Fruit fly (Drosophila melanogaster) whole organism, embryonic: ENCODE measurements around the gene Tob.
A peak's percentile ranks its signal among the peaks of the same experiment; 100 is the strongest.

Source experiments
- Atf-2 ChIP-seq: fragments of 200-800 bp; sonication (Bioruptor generic); optimal IDR thresholded peaks from 2 replicates; lab custom pipeline; 2016; ENCODE audit warnings: missing biosample characterization, missing genetic modification characterization
- B-H2 ChIP-seq: fragments of 200-800 bp; sonication (Bioruptor generic); optimal IDR thresholded peaks from 2 replicates; lab custom pipeline; 2018; ENCODE audit warnings: missing biosample characterization, mild to moderate bottlenecking, missing genetic modification characterization
- Blimp-1 ChIP-seq: fragments of 200-800 bp; sonication (Bioruptor generic); optimal IDR thresholded peaks from 3 replicates; lab custom pipeline; 2018; ENCODE audit warnings: missing biosample characterization, missing genetic modification characterization, mild to moderate bottlenecking, moderate library complexity, missing genetic modification reagents
- CG10462 ChIP-seq: fragments of 200-800 bp; sonication (Bioruptor generic); optimal IDR thresholded peaks from 2 replicates; lab custom pipeline; 2016; ENCODE audit warnings: missing biosample characterization, missing genetic modification characterization
- CG10959 ChIP-seq: fragments of 200-800 bp; sonication (Bioruptor generic); IDR thresholded peaks from 2 replicates; pipeline ENCODE4 v1.3.6; 2022; ENCODE audit warnings: missing biosample characterization, missing genetic modification characterization
- CG10979 ChIP-seq: fragments of 200-800 bp; sonication (Bioruptor generic); optimal IDR thresholded peaks from 2 replicates; lab custom pipeline; 2018; ENCODE audit warnings: missing biosample characterization, mild to moderate bottlenecking, missing genetic modification characterization, moderate library complexity
- CG11093 ChIP-seq: fragments of 200-800 bp; sonication (Bioruptor generic); IDR thresholded peaks from 3 replicates; pipeline ENCODE4 v1.3.6; 2022; ENCODE audit warnings: missing biosample characterization, missing genetic modification characterization
- CG12659 ChIP-seq: fragments of 200-800 bp; sonication (Bioruptor generic); optimal IDR thresholded peaks from 3 replicates; lab custom pipeline; 2017; ENCODE audit warnings: mild to moderate bottlenecking, missing biosample characterization, missing genetic modification reagents, missing genetic modification characterization
- CG1603 ChIP-seq: fragments of 200-800 bp; sonication (Bioruptor generic); optimal IDR thresholded peaks from 2 replicates; lab custom pipeline; 2019; ENCODE audit warnings: missing biosample characterization, mild to moderate bottlenecking, missing genetic modification characterization, moderate library complexity
- CG16863 ChIP-seq: fragments of 200-800 bp; sonication (Bioruptor generic); optimal IDR thresholded peaks from 3 replicates; lab custom pipeline; 2016; ENCODE audit warnings: missing biosample characterization, missing genetic modification characterization
- CG17186 ChIP-seq: fragments of 200-800 bp; sonication (Bioruptor generic); optimal IDR thresholded peaks from 3 replicates; lab custom pipeline; 2017; ENCODE audit warnings: missing biosample characterization, missing genetic modification reagents, missing genetic modification characterization
- CG18619 ChIP-seq: fragments of 200-800 bp; sonication (Bioruptor generic); optimal IDR thresholded peaks from 3 replicates; lab custom pipeline; 2017; ENCODE audit warnings: missing biosample characterization, mild to moderate bottlenecking, missing genetic modification characterization
- CG7839 ChIP-seq: fragments of 200-800 bp; sonication (Bioruptor generic); optimal IDR thresholded peaks from 3 replicates; lab custom pipeline; 2018; ENCODE audit warnings: missing biosample characterization, mild to moderate bottlenecking, missing genetic modification characterization, moderate library complexity
- Camta ChIP-seq: fragments of 200-800 bp; sonication (Bioruptor generic); optimal IDR thresholded peaks from 2 replicates; lab custom pipeline; 2016; ENCODE audit warnings: missing biosample characterization, missing genetic modification characterization
- Deaf1 ChIP-seq: fragments of 200-800 bp; optimal IDR thresholded peaks from 3 replicates; lab custom pipeline; 2019; ENCODE audit warnings: missing biosample characterization, mild to moderate bottlenecking, missing genetic modification characterization, moderate library complexity
- Doc3 ChIP-seq: fragments of 200-800 bp; sonication (Bioruptor generic); IDR thresholded peaks from 3 replicates; pipeline ENCODE4 v1.3.6; 2022; ENCODE audit warnings: missing biosample characterization, missing genetic modification characterization; ENCODE audit not compliant: partially characterized antibody
- Ets97D ChIP-seq: fragments of 200-800 bp; sonication (Bioruptor generic); optimal IDR thresholded peaks from 3 replicates; lab custom pipeline; 2016; ENCODE audit warnings: missing biosample characterization, missing genetic modification characterization
- Fer1 ChIP-seq: fragments of 200-800 bp; sonication (Bioruptor generic); optimal IDR thresholded peaks from 2 replicates; lab custom pipeline; 2017; ENCODE audit warnings: missing biosample characterization, mild to moderate bottlenecking, missing genetic modification characterization
- Nf-YC ChIP-seq: fragments of 200-800 bp; optimal IDR thresholded peaks from 3 replicates; lab custom pipeline; 2019; ENCODE audit warnings: missing biosample characterization, mild to moderate bottlenecking, missing genetic modification characterization, moderate library complexity
- Sin3A ChIP-seq: fragments of >200 bp; optimal IDR thresholded peaks from 2 replicates; lab custom pipeline; 2018
- Sox100B ChIP-seq: fragments of 200-800 bp; sonication (Bioruptor generic); optimal IDR thresholded peaks from 3 replicates; lab custom pipeline; 2018; ENCODE audit warnings: missing biosample characterization, mild to moderate bottlenecking, missing genetic modification characterization
- Trl ChIP-seq, 3 experiments: fragments of >200 bp in 2 of 3; fragments of 200-800 bp in 1 of 3; sonication (Bioruptor generic) in 1 of 3; optimal IDR thresholded peaks; 2 replicates in 1 of 3; 3 replicates in 2 of 3; lab custom pipeline; 2016 to 2017; ENCODE audit warnings: missing biosample characterization in 1 of 3, missing genetic modification characterization in 1 of 3
- abd-A ChIP-seq: fragments of 200-800 bp; sonication (Bioruptor generic); optimal IDR thresholded peaks from 3 replicates; lab custom pipeline; 2019; ENCODE audit warnings: missing biosample characterization, mild to moderate bottlenecking, missing genetic modification characterization, moderate library complexity
- amos ChIP-seq: fragments of 200-800 bp; sonication (Bioruptor generic); IDR thresholded peaks from 2 replicates; pipeline ENCODE4 v1.3.6; 2022; ENCODE audit warnings: missing biosample characterization, missing genetic modification characterization; ENCODE audit not compliant: partially characterized antibody
- cas ChIP-seq: fragments of 200-800 bp; sonication (Bioruptor generic); IDR thresholded peaks from 2 replicates; pipeline ENCODE4 v1.3.6; 2022; ENCODE audit warnings: missing biosample characterization, missing genetic modification characterization
- cg ChIP-seq: fragments of 200-800 bp; sonication (Bioruptor generic); optimal IDR thresholded peaks from 3 replicates; lab custom pipeline; 2019; ENCODE audit warnings: missing biosample characterization, mild to moderate bottlenecking, missing genetic modification characterization, moderate library complexity
- chinmo ChIP-seq: fragments of 200-800 bp; sonication (Bioruptor generic); IDR thresholded peaks from 4 replicates; pipeline ENCODE4 v1.3.6; 2022; ENCODE audit warnings: missing biosample characterization, missing genetic modification characterization; ENCODE audit not compliant: partially characterized antibody
- ci ChIP-seq: fragments of 200-800 bp; sonication (Bioruptor generic); IDR thresholded peaks from 3 replicates; pipeline ENCODE4 v1.3.6; 2022; ENCODE audit warnings: missing biosample characterization, missing genetic modification characterization
- da ChIP-seq: fragments of 200-800 bp; sonication (Bioruptor generic); optimal IDR thresholded peaks from 2 replicates; lab custom pipeline; 2016; ENCODE audit warnings: missing biosample characterization, missing genetic modification characterization
- dan ChIP-seq: fragments of 200-800 bp; sonication (Bioruptor generic); IDR thresholded peaks from 2 replicates; pipeline ENCODE4 v1.3.6; 2022; ENCODE audit warnings: missing biosample characterization, missing genetic modification characterization
- ewg ChIP-seq: fragments of 200-800 bp; sonication (Bioruptor generic); optimal IDR thresholded peaks from 3 replicates; lab custom pipeline; 2017; ENCODE audit warnings: mild to moderate bottlenecking, missing biosample characterization, missing genetic modification reagents, missing genetic modification characterization
- fd96Cb ChIP-seq: fragments of 200-800 bp; sonication (Bioruptor generic); optimal IDR thresholded peaks from 2 replicates; lab custom pipeline; 2018; ENCODE audit warnings: missing biosample characterization, mild to moderate bottlenecking, missing genetic modification characterization, moderate library complexity
- gem ChIP-seq: fragments of 200-800 bp; sonication (Bioruptor generic); optimal IDR thresholded peaks from 2 replicates; lab custom pipeline; 2019; ENCODE audit warnings: missing biosample characterization, mild to moderate bottlenecking, missing genetic modification characterization, moderate library complexity
- grn ChIP-seq: fragments of 200-800 bp; sonication (Bioruptor generic); optimal IDR thresholded peaks from 3 replicates; lab custom pipeline; 2017; ENCODE audit warnings: missing biosample characterization, missing genetic modification characterization
- kni ChIP-seq: fragments of 200-800 bp; sonication (Bioruptor generic); optimal IDR thresholded peaks from 3 replicates; lab custom pipeline; 2017; ENCODE audit warnings: mild to moderate bottlenecking, missing biosample characterization, missing genetic modification reagents, missing genetic modification characterization
- lbe ChIP-seq: fragments of 200-800 bp; sonication (Bioruptor generic); optimal IDR thresholded peaks from 2 replicates; lab custom pipeline; 2016; ENCODE audit warnings: missing biosample characterization, mild to moderate bottlenecking, missing genetic modification characterization
- onecut ChIP-seq: fragments of 200-800 bp; sonication (Bioruptor generic); IDR thresholded peaks from 2 replicates; pipeline ENCODE4 v1.3.6; 2022; ENCODE audit warnings: missing biosample characterization, missing genetic modification characterization
- pho ChIP-seq: fragments of 200-800 bp; sonication (Bioruptor generic); optimal IDR thresholded peaks from 2 replicates; lab custom pipeline; 2016; ENCODE audit warnings: missing biosample characterization, missing genetic modification characterization
- pum ChIP-seq: fragments of 200-800 bp; sonication (Bioruptor generic); optimal IDR thresholded peaks from 2 replicates; lab custom pipeline; 2016; ENCODE audit warnings: missing biosample characterization, missing genetic modification characterization
- row ChIP-seq: fragments of 200-800 bp; sonication (Bioruptor generic); IDR thresholded peaks from 3 replicates; pipeline ENCODE4 v1.3.6; 2022; ENCODE audit warnings: missing biosample characterization, missing genetic modification characterization
- sens ChIP-seq: fragments of 200-800 bp; sonication (Bioruptor generic); peaks from one replicate; lab custom pipeline; 2016; ENCODE audit warnings: missing biosample characterization, missing genetic modification characterization
- tgo ChIP-seq: fragments of 200-800 bp; sonication (Bioruptor generic); IDR thresholded peaks from 3 replicates; pipeline ENCODE4 v1.3.6; 2022; ENCODE audit warnings: missing biosample characterization, missing genetic modification characterization
- tna ChIP-seq: fragments of 200-800 bp; sonication (Bioruptor generic); IDR thresholded peaks from 2 replicates; pipeline ENCODE4 v1.3.6; 2022; ENCODE audit warnings: missing biosample characterization, missing genetic modification characterization; ENCODE audit not compliant: partially characterized antibody
- ttk ChIP-seq: fragments of 200-800 bp; sonication (Bioruptor generic); IDR thresholded peaks from 2 replicates; pipeline ENCODE4 v2.1.2; 2022; ENCODE audit warnings: missing biosample characterization, missing genetic modification characterization
- wor ChIP-seq: fragments of 200-800 bp; sonication (Bioruptor generic); IDR thresholded peaks from 2 replicates; pipeline ENCODE4 v1.3.6; 2022; ENCODE audit warnings: missing biosample characterization, missing genetic modification characterization
- yki ChIP-seq: fragments of >200 bp; optimal IDR thresholded peaks from 3 replicates; lab custom pipeline; 2018
- zen ChIP-seq: fragments of 200-800 bp; sonication (Bioruptor generic); optimal IDR thresholded peaks from 3 replicates; lab custom pipeline; 2018; ENCODE audit warnings: missing biosample characterization, mild to moderate bottlenecking, missing genetic modification characterization, moderate library complexity

Tob gene

DNA sequence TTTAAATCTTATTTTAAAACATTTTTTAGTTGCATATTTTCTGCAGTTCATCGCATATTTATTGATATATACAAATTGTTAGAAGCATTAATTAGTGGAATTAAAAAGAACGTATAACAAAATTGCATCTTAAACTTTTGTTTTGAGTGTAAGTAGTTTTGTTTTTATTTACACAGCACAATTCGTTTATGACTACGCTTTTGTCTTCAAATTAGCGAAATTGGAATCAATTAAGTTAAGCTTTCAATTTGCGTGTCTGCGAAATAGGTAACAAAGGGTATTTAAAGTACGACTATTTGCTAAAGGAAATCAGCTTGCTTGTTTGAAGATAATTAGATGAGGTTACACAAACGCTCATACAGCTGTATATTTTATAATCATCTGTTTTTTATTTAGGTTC, 3.0 kb downstream of the Tob start (continued):
- TF ChIP-seq Atf-2 (GFP tag; lab: Kevin White, UChicago) (no peak), sens (peak; percentile 85), row (GFP tag; lab: Robert Waterston, UW) (0 out of 3 replicates have a peak, but pooled peaks have one; percentile 16), gem (tag; lab: Kevin White, UChicago) (peak; percentile 21), pho (GFP tag; lab: Kevin White, UChicago) (no peak)

DNA sequence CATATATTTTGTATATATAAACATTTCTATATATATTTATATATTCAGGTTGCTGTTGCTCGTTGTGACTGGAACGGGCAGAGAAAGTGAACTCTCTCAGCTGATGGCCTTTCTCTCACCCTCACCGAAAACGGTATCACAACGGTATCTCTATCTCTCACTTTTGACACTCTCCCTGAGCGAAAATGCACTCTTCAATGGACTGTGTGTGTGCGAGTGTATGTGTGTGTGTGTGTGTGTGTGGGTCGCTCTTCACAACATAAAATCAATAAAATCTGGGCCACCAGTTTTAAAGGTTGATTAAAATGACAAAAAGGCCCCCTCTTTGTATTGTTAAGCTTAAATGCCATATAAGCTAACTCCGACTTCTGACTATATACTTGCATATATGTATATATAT, 3.8 kb downstream of the Tob start:
- TF ChIP-seq lbe (GFP tag; lab: Kevin White, UChicago): no peak
- TF ChIP-seq wor (GFP tag; lab: Robert Waterston, UW): no peak
- TF ChIP-seq cg (GFP tag; lab: Kevin White, UChicago): peak; percentile 75
- TF ChIP-seq zen (tag; lab: Kevin White, UChicago): no peak
- TF ChIP-seq ci (GFP tag; lab: Robert Waterston, UW): 0 out of 3 replicates have a peak, but pooled peaks have one; percentile 32
- no peak for TF ChIP-seq cas (GFP tag; lab: Robert Waterston, UW)
- TF ChIP-seq kni: peak; percentile 2
- peak; percentile 21 for TF ChIP-seq abd-A (tag; lab: Kevin White, UChicago)
- 0 out of 4 replicates have a peak, but pooled peaks have one; percentile 53 for TF ChIP-seq chinmo (GFP tag; lab: Robert Waterston, UW)
- no peak for TF ChIP-seq Sin3A (lab: Kevin White, UChicago)
- TF ChIP-seq CG10959 (GFP tag; lab: Robert Waterston, UW): no peak
- no peak for TF ChIP-seq grn (GFP tag; lab: Kevin White, UChicago)
- no peak for TF ChIP-seq CG17186 (GFP tag; lab: Kevin White, UChicago)
- no peak for TF ChIP-seq ttk (GFP tag; lab: Robert Waterston, UW)
- TF ChIP-seq onecut (GFP tag; lab: Robert Waterston, UW): peak; percentile 95
- TF ChIP-seq pum (GFP tag; lab: Kevin White, UChicago): no peak
- no peak for TF ChIP-seq CG1603
- no peak for TF ChIP-seq Ets97D
- TF ChIP-seq Trl (optimal IDR thresholded peaks at IDR 0.05; lab: Kevin White, UChicago): peak; percentile 65 to 75
- TF ChIP-seq Trl (GFP tag; optimal IDR thresholded peaks at IDR 0.05; lab: Kevin White, UChicago): no peak
- TF ChIP-seq Doc3 (GFP tag; lab: Robert Waterston, UW): no peak
- TF ChIP-seq dan (GFP tag; lab: Robert Waterston, UW): no peak
- TF ChIP-seq Blimp-1 (GFP tag; lab: Kevin White, UChicago): peak; percentile 49
- TF ChIP-seq da (GFP tag; lab: Kevin White, UChicago): no peak
- peak; percentile 13 for TF ChIP-seq yki (lab: Kevin White, UChicago)
- no peak for TF ChIP-seq B-H2 (GFP tag; lab: Kevin White, UChicago)
- peak; percentile 56 for TF ChIP-seq Deaf1 (tag; lab: Kevin White, UChicago)
- no peak for TF ChIP-seq CG11093 (GFP tag; lab: Robert Waterston, UW)
- no peak for TF ChIP-seq CG10462 (GFP tag; lab: Kevin White, UChicago)

DNA sequence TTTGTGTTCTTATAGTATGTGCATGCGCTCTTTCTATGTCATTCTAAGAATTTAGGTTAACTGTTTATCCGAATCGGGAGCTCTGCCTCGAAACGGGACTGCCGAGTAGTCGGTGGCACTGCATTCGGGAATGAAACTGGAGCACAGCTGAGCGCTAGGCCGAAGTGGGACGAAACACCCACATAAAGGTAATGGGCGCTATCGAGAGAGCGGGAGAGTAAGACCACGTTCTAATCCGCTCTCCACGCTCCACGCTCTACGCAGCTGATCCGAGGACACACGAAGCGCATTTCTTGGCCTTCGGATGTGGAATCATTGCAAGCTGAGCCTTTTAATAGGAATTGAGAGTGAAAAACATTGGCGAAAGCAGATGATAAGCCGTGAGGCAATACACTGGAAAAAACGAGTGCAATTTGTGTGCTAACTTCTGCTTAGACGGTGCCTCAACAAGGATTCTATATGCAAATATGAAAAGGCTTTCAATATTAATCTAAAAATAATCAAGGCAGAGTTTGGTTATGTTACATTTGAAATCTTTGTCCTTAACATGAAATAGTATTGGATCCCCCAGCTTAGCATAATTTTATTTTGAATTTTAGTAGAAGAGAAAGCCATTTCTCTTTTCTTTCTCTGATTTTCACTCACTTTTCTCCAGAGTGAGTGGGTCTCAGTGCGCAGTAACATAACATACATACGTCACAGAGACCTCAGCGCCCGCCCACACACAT, 5.3 kb downstream of the Tob start:
- TF ChIP-seq CG12659: peak; percentile 35
- peak; percentile 31 for TF ChIP-seq CG18619 (GFP tag; lab: Kevin White, UChicago)
- TF ChIP-seq ewg: peak; percentile 49
- TF ChIP-seq Deaf1 (tag; lab: Kevin White, UChicago): peak; percentile 90
- no peak for TF ChIP-seq tna (GFP tag; lab: Robert Waterston, UW)
- peak; percentile 13 for TF ChIP-seq Camta (GFP tag; lab: Kevin White, UChicago)
- peak; percentile 10 for TF ChIP-seq CG16863 (GFP tag; lab: Kevin White, UChicago)
- TF ChIP-seq Sox100B: peak; percentile 23
- no peak for TF ChIP-seq tgo
- TF ChIP-seq fd96Cb (tag; lab: Kevin White, UChicago): peak; percentile 10
- TF ChIP-seq Nf-YC (tag; lab: Kevin White, UChicago): peak; percentile 6
- peak; percentile 8 for TF ChIP-seq CG7839 (tag; lab: Kevin White, UChicago)
- TF ChIP-seq amos (GFP tag; lab: Robert Waterston, UW): no peak
- peak; percentile 42 for TF ChIP-seq CG10979 (tag; lab: Kevin White, UChicago)
- peak; percentile 56 for TF ChIP-seq Fer1
- TF ChIP-seq Blimp-1 (GFP tag; lab: Kevin White, UChicago): peak; percentile 36
